Fruit fly (Drosophila melanogaster): ENCODE measurements around the gene PH4alphaNE1.

- no peak for TF ChIP-seq amos (GFP tag; IDR thresholded peaks at IDR 0.05; ENCODE audit: partially characterized antibody)
- TF ChIP-seq CG4328 (GFP tag; optimal IDR thresholded peaks at IDR 0.05): no peak
- no peak for TF ChIP-seq ind (GFP tag; optimal IDR thresholded peaks at IDR 0.05)
- no peak for TF ChIP-seq PHDP (tag; optimal IDR thresholded peaks at IDR 0.05)
- TF ChIP-seq Hr78 (GFP tag; optimal IDR thresholded peaks at IDR 0.05): no peak
- no peak for TF ChIP-seq CG7745 (tag; optimal IDR thresholded peaks at IDR 0.05)
- TF ChIP-seq nom (GFP tag; optimal IDR thresholded peaks at IDR 0.05): no peak
Measured at dm6 chr3R:30460187-30460586, 39.9 kb downstream of the PH4alphaNE1 start.
